Fruit fly (Drosophila melanogaster) whole organism, embryonic: ENCODE results near the gene CG15296.

Experiments
- Atf6 ChIP-seq: fragments of 200-800 bp; sonication (Bioruptor generic); IDR thresholded peaks from 2 replicates; pipeline ENCODE4 v1.3.6; 2022; ENCODE audit warnings: missing biosample characterization, missing genetic modification characterization
- BEAF-32 ChIP-seq: fragments of 200-800 bp; sonication (Bioruptor generic); optimal IDR thresholded peaks from 3 replicates; lab custom pipeline; 2017; ENCODE audit warnings: missing biosample characterization, missing genetic modification characterization, mild to moderate bottlenecking, moderate library complexity, missing genetic modification reagents
- C15 ChIP-seq: fragments of 200-800 bp; sonication (Bioruptor generic); IDR thresholded peaks from 3 replicates; pipeline ENCODE4 v1.3.6; 2022; ENCODE audit warnings: missing biosample characterization, missing genetic modification characterization
- CG13123 ChIP-seq: fragments of 200-800 bp; sonication (Bioruptor generic); optimal IDR thresholded peaks from 2 replicates; lab custom pipeline; 2016; ENCODE audit warnings: missing biosample characterization, missing genetic modification characterization
- CG13296 ChIP-seq: fragments of 200-800 bp; sonication (Bioruptor generic); optimal IDR thresholded peaks from 3 replicates; lab custom pipeline; 2018; ENCODE audit warnings: missing biosample characterization, mild to moderate bottlenecking, missing genetic modification characterization
- CG14860 ChIP-seq: fragments of 200-800 bp; sonication (Bioruptor generic); IDR thresholded peaks from 3 replicates; pipeline ENCODE4 v1.3.6; 2022; ENCODE audit warnings: missing biosample characterization, missing genetic modification characterization; ENCODE audit not compliant: partially characterized antibody
- CG15073 ChIP-seq: fragments of 200-800 bp; sonication (Bioruptor generic); optimal IDR thresholded peaks from 2 replicates; lab custom pipeline; 2016; ENCODE audit warnings: missing biosample characterization, missing genetic modification characterization
- CG1602 ChIP-seq: fragments of 200-800 bp; sonication (Bioruptor generic); optimal IDR thresholded peaks from 3 replicates; lab custom pipeline; 2016; ENCODE audit warnings: missing biosample characterization, missing genetic modification characterization
- CG16815 ChIP-seq: fragments of 200-800 bp; sonication (Bioruptor generic); optimal IDR thresholded peaks from 3 replicates; lab custom pipeline; 2017; ENCODE audit warnings: missing biosample characterization, mild to moderate bottlenecking, missing genetic modification characterization
- CG17328 ChIP-seq: fragments of 200-800 bp; sonication (Bioruptor generic); IDR thresholded peaks from 2 replicates; pipeline ENCODE4 v1.3.6; 2022; ENCODE audit warnings: missing biosample characterization, missing genetic modification characterization
- CG17568 ChIP-seq: fragments of 200-800 bp; sonication (Bioruptor generic); optimal IDR thresholded peaks from 2 replicates; lab custom pipeline; 2018; ENCODE audit warnings: missing biosample characterization, mild to moderate bottlenecking, missing genetic modification characterization, moderate library complexity
- CG18011 ChIP-seq: fragments of 200-800 bp; sonication (Bioruptor generic); optimal IDR thresholded peaks from 2 replicates; lab custom pipeline; 2017; ENCODE audit warnings: missing biosample characterization, missing genetic modification characterization, mild to moderate bottlenecking, moderate library complexity, missing genotype
- CG18262 ChIP-seq: fragments of 200-800 bp; optimal IDR thresholded peaks from 3 replicates; lab custom pipeline; 2019; ENCODE audit warnings: missing biosample characterization, mild to moderate bottlenecking, missing genetic modification characterization, moderate library complexity
- CG18476 ChIP-seq: fragments of 200-800 bp; sonication (Bioruptor generic); optimal IDR thresholded peaks from 2 replicates; lab custom pipeline; 2016; ENCODE audit warnings: missing biosample characterization, mild to moderate bottlenecking, missing genetic modification characterization
- CG30020 ChIP-seq: fragments of 200-800 bp; optimal IDR thresholded peaks from 2 replicates; lab custom pipeline; 2019; ENCODE audit warnings: missing biosample characterization, mild to moderate bottlenecking, missing genetic modification characterization, moderate library complexity
- CG3995 ChIP-seq: fragments of 200-800 bp; sonication (Bioruptor generic); optimal IDR thresholded peaks from 3 replicates; lab custom pipeline; 2016; ENCODE audit warnings: missing biosample characterization, missing genetic modification characterization
- CG4617 ChIP-seq: fragments of 200-800 bp; sonication (Bioruptor generic); optimal IDR thresholded peaks from 3 replicates; lab custom pipeline; 2016; ENCODE audit warnings: missing biosample characterization, missing genetic modification characterization, borderline replicate concordance
- CG4707 ChIP-seq: fragments of 200-800 bp; sonication (Bioruptor generic); optimal IDR thresholded peaks from 2 replicates; lab custom pipeline; 2018; ENCODE audit warnings: missing biosample characterization, mild to moderate bottlenecking, missing genetic modification characterization, moderate library complexity
- CG4854 ChIP-seq: fragments of 200-800 bp; sonication (Bioruptor generic); optimal IDR thresholded peaks from 2 replicates; lab custom pipeline; 2016; ENCODE audit warnings: missing biosample characterization, missing genetic modification characterization, inconsistent platforms
- CG8089 ChIP-seq: fragments of 200-800 bp; sonication (Bioruptor generic); optimal IDR thresholded peaks from 3 replicates; lab custom pipeline; 2016; ENCODE audit warnings: missing biosample characterization, missing genetic modification characterization
- CG8281 ChIP-seq: fragments of 200-800 bp; sonication (Bioruptor generic); optimal IDR thresholded peaks from 2 replicates; lab custom pipeline; 2018; ENCODE audit warnings: missing biosample characterization, mild to moderate bottlenecking, missing genetic modification characterization, moderate library complexity
- CG8944 ChIP-seq: fragments of 200-800 bp; sonication (Bioruptor generic); optimal IDR thresholded peaks from 3 replicates; lab custom pipeline; 2016; ENCODE audit warnings: missing biosample characterization, missing genetic modification characterization
- D19B ChIP-seq: fragments of 200-800 bp; sonication (Bioruptor generic); optimal IDR thresholded peaks from 2 replicates; lab custom pipeline; 2017; ENCODE audit warnings: missing biosample characterization, mild to moderate bottlenecking, missing genetic modification characterization
- Fer1 ChIP-seq: fragments of 200-800 bp; sonication (Bioruptor generic); optimal IDR thresholded peaks from 2 replicates; lab custom pipeline; 2017; ENCODE audit warnings: missing biosample characterization, mild to moderate bottlenecking, missing genetic modification characterization
- Fer2 ChIP-seq: fragments of 200-800 bp; sonication (Bioruptor generic); optimal IDR thresholded peaks from 2 replicates; lab custom pipeline; 2018; ENCODE audit warnings: missing biosample characterization, mild to moderate bottlenecking, missing genetic modification characterization, moderate library complexity
- H15 ChIP-seq: fragments of 200-800 bp; sonication (Bioruptor generic); IDR thresholded peaks from 3 replicates; pipeline ENCODE4 v1.3.6; 2022; ENCODE audit warnings: missing biosample characterization, missing genetic modification characterization
- HLHmδ ChIP-seq: fragments of 200-800 bp; sonication (Bioruptor generic); optimal IDR thresholded peaks from 2 replicates; lab custom pipeline; 2018; ENCODE audit warnings: missing biosample characterization, mild to moderate bottlenecking, missing genetic modification characterization, moderate library complexity
- Lim3 ChIP-seq: fragments of 200-800 bp; sonication (Bioruptor generic); IDR thresholded peaks from 2 replicates; pipeline ENCODE4 v1.3.6; 2022; ENCODE audit warnings: missing biosample characterization, missing genetic modification characterization
- Mes4 ChIP-seq: fragments of 200-800 bp; sonication (Bioruptor generic); optimal IDR thresholded peaks from 2 replicates; lab custom pipeline; 2016; ENCODE audit warnings: missing biosample characterization, missing genetic modification characterization
- Myb ChIP-seq: fragments of 200-800 bp; sonication (Bioruptor generic); optimal IDR thresholded peaks from 2 replicates; lab custom pipeline; 2016; ENCODE audit warnings: missing biosample characterization, missing genetic modification characterization
- Sin3A ChIP-seq: fragments of >200 bp; optimal IDR thresholded peaks from 2 replicates; lab custom pipeline; 2018
- Sry-δ ChIP-seq: fragments of 200-800 bp; sonication (Bioruptor generic); optimal IDR thresholded peaks from 2 replicates; lab custom pipeline; 2016; ENCODE audit warnings: missing biosample characterization, missing genetic modification characterization
- abd-A ChIP-seq: fragments of 200-800 bp; sonication (Bioruptor generic); optimal IDR thresholded peaks from 3 replicates; lab custom pipeline; 2019; ENCODE audit warnings: missing biosample characterization, mild to moderate bottlenecking, missing genetic modification characterization, moderate library complexity
- aop ChIP-seq: fragments of 200-800 bp; sonication (Bioruptor generic); IDR thresholded peaks from 2 replicates; pipeline ENCODE4 v1.3.6; 2022; ENCODE audit warnings: missing biosample characterization, missing genetic modification characterization
- bbx ChIP-seq: fragments of 200-800 bp; sonication (Bioruptor generic); IDR thresholded peaks from 2 replicates; pipeline ENCODE4 v1.3.6; 2022; ENCODE audit warnings: missing biosample characterization, missing genetic modification characterization; ENCODE audit not compliant: partially characterized antibody
- br ChIP-seq: fragments of >200 bp; optimal IDR thresholded peaks from 2 replicates; lab custom pipeline; 2017
- chif ChIP-seq, 2 experiments: fragments of 200-800 bp; sonication (Bioruptor generic); optimal IDR thresholded peaks; 3 replicates each; lab custom pipeline; 2016; ENCODE audit warnings: missing biosample characterization in 2 of 2, missing genetic modification characterization in 2 of 2
- corto ChIP-seq: fragments of 200-800 bp; sonication (Bioruptor generic); optimal IDR thresholded peaks from 2 replicates; lab custom pipeline; 2016; ENCODE audit warnings: missing biosample characterization, mild to moderate bottlenecking, missing genetic modification characterization, moderate library complexity
- crc ChIP-seq: fragments of 200-800 bp; sonication (Bioruptor generic); optimal IDR thresholded peaks from 2 replicates; lab custom pipeline; 2016; ENCODE audit warnings: missing biosample characterization, missing genetic modification characterization
- gcm2 ChIP-seq: fragments of 200-800 bp; sonication (Bioruptor generic); optimal IDR thresholded peaks from 2 replicates; lab custom pipeline; 2016; ENCODE audit warnings: missing biosample characterization, missing genetic modification characterization
- gro ChIP-seq: fragments of 200-800 bp; sonication (Bioruptor generic); optimal IDR thresholded peaks from 2 replicates; lab custom pipeline; 2016; ENCODE audit warnings: missing biosample characterization, missing genetic modification characterization
- hth ChIP-seq: fragments of >200 bp; optimal IDR thresholded peaks from 2 replicates; lab custom pipeline; 2017; ENCODE audit warnings: inconsistent platforms
- maf-S ChIP-seq: fragments of 200-800 bp; sonication (Bioruptor generic); optimal IDR thresholded peaks from 2 replicates; lab custom pipeline; 2016; ENCODE audit warnings: missing biosample characterization, missing genetic modification characterization
- odd ChIP-seq: fragments of 200-800 bp; sonication (Bioruptor generic); optimal IDR thresholded peaks from 2 replicates; lab custom pipeline; 2017; ENCODE audit warnings: missing biosample characterization, mild to moderate bottlenecking, missing genetic modification characterization
- peb ChIP-seq: fragments of 200-800 bp; sonication (Bioruptor generic); IDR thresholded peaks from 2 replicates; pipeline ENCODE4 v1.3.6; 2022; ENCODE audit warnings: missing biosample characterization, missing genetic modification characterization
- pum ChIP-seq: fragments of 200-800 bp; sonication (Bioruptor generic); optimal IDR thresholded peaks from 2 replicates; lab custom pipeline; 2016; ENCODE audit warnings: missing biosample characterization, missing genetic modification characterization
- sens ChIP-seq: fragments of 200-800 bp; sonication (Bioruptor generic); peaks from one replicate; lab custom pipeline; 2016; ENCODE audit warnings: missing biosample characterization, missing genetic modification characterization
- sima ChIP-seq: fragments of 200-800 bp; sonication (Bioruptor generic); optimal IDR thresholded peaks from 2 replicates; lab custom pipeline; 2016; ENCODE audit warnings: missing biosample characterization, missing genetic modification characterization
- sr ChIP-seq: fragments of 200-800 bp; sonication (Bioruptor generic); IDR thresholded peaks from 3 replicates; pipeline ENCODE4 v1.3.6; 2022; ENCODE audit warnings: missing biosample characterization, missing genetic modification characterization
- trem ChIP-seq: fragments of 200-800 bp; optimal IDR thresholded peaks from 3 replicates; lab custom pipeline; 2019; ENCODE audit warnings: missing biosample characterization, mild to moderate bottlenecking, missing genetic modification characterization, moderate library complexity
- unpg ChIP-seq: fragments of 200-800 bp; sonication (Bioruptor generic); optimal IDR thresholded peaks from 3 replicates; lab custom pipeline; 2018; ENCODE audit warnings: missing biosample characterization, mild to moderate bottlenecking, missing genetic modification characterization, moderate library complexity
- z ChIP-seq: fragments of 200-800 bp; sonication (Bioruptor generic); IDR thresholded peaks from 3 replicates; pipeline ENCODE4 v1.3.6; 2022; ENCODE audit warnings: missing biosample characterization, missing genetic modification characterization

CG15296 gene

DNA sequence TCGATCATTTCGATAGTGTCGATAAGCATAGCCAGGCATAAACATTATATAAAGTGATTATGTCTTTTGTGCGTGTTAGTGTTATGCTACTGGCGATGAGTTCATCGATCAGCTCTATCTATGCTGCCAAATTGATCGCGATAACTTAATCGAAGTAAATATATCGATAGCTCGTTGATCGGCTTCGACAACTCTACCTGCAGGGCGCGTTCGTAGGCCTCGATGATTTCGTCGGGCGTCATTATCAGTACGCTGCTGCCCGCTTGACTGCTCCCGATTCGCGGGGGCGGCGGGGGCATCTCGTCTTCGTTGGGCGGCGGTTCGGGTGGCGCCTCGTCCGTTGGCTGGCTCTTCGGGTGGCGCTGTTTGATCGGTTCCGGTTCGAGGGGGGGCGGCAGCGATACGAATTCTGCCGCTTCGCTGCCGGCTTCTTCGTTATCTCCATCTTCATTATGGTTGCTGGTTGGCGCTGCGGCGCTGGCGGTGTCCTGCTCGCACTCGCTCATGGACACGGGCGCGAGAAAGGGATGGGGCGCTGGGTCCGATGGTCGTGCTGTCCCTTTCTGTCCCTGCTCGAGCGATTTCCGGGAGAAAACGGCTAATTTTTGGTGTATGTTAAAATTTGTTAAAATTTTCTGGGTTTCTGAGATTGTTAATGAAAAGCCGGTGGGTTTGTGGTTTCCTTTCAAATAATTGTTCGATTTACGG, 35.8 kb upstream of the CG15296 start, which contains the start of gene CG1628 (continued):
- TF ChIP-seq sima (GFP tag; lab: Kevin White, UChicago) (no peak), CG14860 (GFP tag; lab: Robert Waterston, UW) (0 out of 3 replicates have a peak, but pooled peaks have one; percentile 15), CG4617 (GFP tag; lab: Kevin White, UChicago) (no peak), sens (GFP tag; lab: Kevin White, UChicago) (no peak), z (GFP tag; lab: Robert Waterston, UW) (no peak), CG30020 (tag; lab: Kevin White, UChicago) (no peak), CG15073 (GFP tag; lab: Kevin White, UChicago) (no peak), Sry-δ (GFP tag; lab: Kevin White, UChicago) (no peak), abd-A (tag; lab: Kevin White, UChicago) (no peak), chif (GFP tag; optimal IDR thresholded peaks at IDR 0.05; lab: Kevin White, UChicago) (no peak), HLHmδ (GFP tag; lab: Kevin White, UChicago) (no peak), gro (no peak), Mes4 (GFP tag; lab: Kevin White, UChicago) (no peak), CG3995 (GFP tag; lab: Kevin White, UChicago) (no peak), corto (GFP tag; lab: Kevin White, UChicago) (no peak), pum (no peak), CG8944 (GFP tag; lab: Kevin White, UChicago) (no peak), hth (lab: Kevin White, UChicago) (no peak), C15 (no peak), Atf6 (GFP tag; lab: Robert Waterston, UW) (0 out of 2 replicates have a peak, but pooled peaks have one; percentile 48), CG18476 (GFP tag; lab: Kevin White, UChicago) (no peak), crc (GFP tag; lab: Kevin White, UChicago) (no peak), CG13296 (GFP tag; lab: Kevin White, UChicago) (no peak), Fer1 (GFP tag; lab: Kevin White, UChicago) (peak; percentile 54), CG8281 (tag; lab: Kevin White, UChicago) (no peak), CG16815 (no peak), Sin3A (lab: Kevin White, UChicago) (no peak), BEAF-32 (peak; percentile 62), gcm2 (no peak), H15 (GFP tag; lab: Robert Waterston, UW) (no peak), Lim3 (GFP tag; lab: Robert Waterston, UW) (no peak), Fer2 (no peak), CG18262 (no peak), sr (GFP tag; lab: Robert Waterston, UW) (peak; percentile 64; the same call in 1 of the 3 replicates), CG4707 (GFP tag; lab: Kevin White, UChicago) (no peak), CG13123 (GFP tag; lab: Kevin White, UChicago) (no peak), bbx (peak; percentile 63), CG17568 (no peak), odd (GFP tag; lab: Kevin White, UChicago) (no peak), CG18011 (GFP tag; lab: Kevin White, UChicago) (no peak), CG1602 (GFP tag; lab: Kevin White, UChicago) (no peak), aop (GFP tag; lab: Robert Waterston, UW) (peak; percentile 92), CG17328 (GFP tag; lab: Robert Waterston, UW) (0 out of 2 replicates have a peak, but pooled peaks have one; percentile 29), Myb (GFP tag; lab: Kevin White, UChicago) (no peak), br (lab: Kevin White, UChicago) (no peak), trem (tag; lab: Kevin White, UChicago) (no peak), peb (no peak), CG4854 (no peak), D19B (GFP tag; lab: Kevin White, UChicago) (no peak), maf-S (no peak), CG8089 (no peak), unpg (GFP tag; lab: Kevin White, UChicago) (peak; percentile 34)
